Worm (Caenorhabditis elegans) whole organism, L4 larva: ENCODE results near the gene W02A2.12.

Experiments
- F49E8.2 ChIP-seq: sonication (generic microtip); optimal IDR thresholded peaks from 2 replicates; lab custom pipeline; 2016; ENCODE audit warnings: missing compliant biosample characterization, mild to moderate bottlenecking, missing genetic modification characterization, borderline replicate concordance
- T26A8.4 ChIP-seq: fragments of 200-800 bp; sonication (Bioruptor generic); IDR thresholded peaks from 2 replicates; pipeline ENCODE4 v1.3.6; 2022; ENCODE audit warnings: missing genetic modification characterization, missing compliant biosample characterization
- Y48G9A.11 ChIP-seq: fragments of 200-800 bp; sonication (Bioruptor generic); IDR thresholded peaks from 2 replicates; pipeline ENCODE4 v1.3.6; 2022; ENCODE audit warnings: missing genetic modification reagents, missing genetic modification characterization, missing compliant biosample characterization
- aha-1 ChIP-seq: fragments of 150-350 bp; peaks from one replicate; lab custom pipeline; 2014; ENCODE audit warnings: missing biosample characterization, missing genetic modification characterization
- arid-1 ChIP-seq: fragments of 200-800 bp; sonication (Bioruptor generic); conservative IDR thresholded peaks from 2 replicates; pipeline ENCODE4 v1.3.6; 2022; ENCODE audit warnings: missing genetic modification reagents, missing genetic modification characterization, missing compliant biosample characterization
- ceh-62 ChIP-seq: sonication (generic microtip); optimal IDR thresholded peaks from 2 replicates; lab custom pipeline; 2017; ENCODE audit warnings: missing biosample characterization, missing genetic modification characterization
- ceh-82 ChIP-seq: sonication (generic microtip); optimal IDR thresholded peaks from 2 replicates; lab custom pipeline; 2017; ENCODE audit warnings: missing biosample characterization, missing genetic modification characterization
- ctbp-1 ChIP-seq: fragments of 200-800 bp; sonication (Bioruptor generic); IDR thresholded peaks from 2 replicates; pipeline ENCODE4 v1.3.6; 2022; ENCODE audit warnings: missing genetic modification reagents, missing genetic modification characterization, missing compliant biosample characterization
- daf-16 ChIP-seq, 3 experiments: sonication (generic microtip); optimal IDR thresholded peaks; 2 replicates each; lab custom pipeline; 2016 to 2017; ENCODE audit warnings: missing genetic modification characterization in 3 of 3, missing genetic modification reagents in 3 of 3, mild to moderate bottlenecking in 2 of 3, missing compliant biosample characterization in 2 of 3, missing biosample characterization in 1 of 3, moderate library complexity in 1 of 3
- daf-19 ChIP-seq: fragments of 200-800 bp; sonication (Bioruptor generic); conservative IDR thresholded peaks from 2 replicates; pipeline ENCODE4 v1.3.6; 2022; ENCODE audit warnings: missing genetic modification characterization, missing compliant biosample characterization
- dmd-8 ChIP-seq: fragments of 200-800 bp; sonication (Bioruptor generic); IDR thresholded peaks from 2 replicates; pipeline ENCODE4 v1.3.6; 2022; ENCODE audit warnings: missing genetic modification characterization, missing compliant biosample characterization
- dpl-1 ChIP-seq: fragments of 150-350 bp; optimal IDR thresholded peaks from 2 replicates; lab custom pipeline; 2014; ENCODE audit warnings: missing biosample characterization, missing genetic modification reagents, missing genetic modification characterization
- egl-27 ChIP-seq: sonication (generic microtip); optimal IDR thresholded peaks from 3 replicates; lab custom pipeline; 2017; ENCODE audit warnings: missing biosample characterization, missing genetic modification reagents, missing genetic modification characterization
- hif-1 ChIP-seq, 2 experiments: sonication (generic microtip); optimal IDR thresholded peaks; 2 replicates each; lab custom pipeline; 2016 to 2017; ENCODE audit warnings: missing compliant biosample characterization in 2 of 2, missing genetic modification characterization in 2 of 2, missing genetic modification reagents in 2 of 2, missing genotype in 2 of 2, mild to moderate bottlenecking in 1 of 2
- hmg-1.1 ChIP-seq: fragments of 200-800 bp; sonication (Bioruptor generic); IDR thresholded peaks from 2 replicates; pipeline ENCODE4 v1.3.6; 2022; ENCODE audit warnings: missing genetic modification reagents, missing genetic modification characterization, missing compliant biosample characterization
- lin-13 ChIP-seq: fragments of 150-350 bp; optimal IDR thresholded peaks from 2 replicates; lab custom pipeline; 2014; ENCODE audit warnings: missing biosample characterization, missing genetic modification reagents, missing genetic modification characterization
- lin-29 ChIP-seq: fragments of 200-800 bp; sonication (Bioruptor generic); IDR thresholded peaks from 2 replicates; pipeline ENCODE4 v1.3.6; 2022; ENCODE audit warnings: missing genetic modification reagents, missing genetic modification characterization, missing compliant biosample characterization
- lin-38 ChIP-seq: fragments of 200-800 bp; sonication (Bioruptor generic); IDR thresholded peaks from 2 replicates; pipeline ENCODE4 v1.3.6; 2022; ENCODE audit warnings: missing genetic modification reagents, missing genetic modification characterization, missing compliant biosample characterization
- lsy-2 ChIP-seq, 2 experiments: fragments of 150-350 bp in 1 of 2; sonication (generic microtip) in 1 of 2; optimal IDR thresholded peaks; 2 replicates each; lab custom pipeline; 2014 to 2017; ENCODE audit warnings: missing biosample characterization in 2 of 2, missing genetic modification characterization in 2 of 2
- madf-5 ChIP-seq, 2 experiments: fragments of 200-800 bp; sonication (Bioruptor generic); IDR thresholded peaks; 2 replicates each; pipeline ENCODE4 v1.3.6; 2022; ENCODE audit warnings: missing compliant biosample characterization in 2 of 2, missing genetic modification characterization in 2 of 2
- madf-9 ChIP-seq: fragments of 200-800 bp; sonication (Bioruptor generic); conservative IDR thresholded peaks from 2 replicates; pipeline ENCODE4 v1.3.6; 2022; ENCODE audit warnings: missing genetic modification reagents, missing genetic modification characterization, missing compliant biosample characterization
- mdt-29 ChIP-seq: fragments of 200-800 bp; sonication (Bioruptor generic); IDR thresholded peaks from 2 replicates; pipeline ENCODE4 v1.3.6; 2022; ENCODE audit warnings: missing genetic modification reagents, missing genetic modification characterization, missing compliant biosample characterization
- mep-1 ChIP-seq: fragments of 150-350 bp; sonication (generic microtip); optimal IDR thresholded peaks from 3 replicates; lab custom pipeline; 2014; ENCODE audit warnings: missing biosample characterization, missing genetic modification characterization
- mes-2 ChIP-seq: sonication (generic microtip); optimal IDR thresholded peaks from 2 replicates; lab custom pipeline; 2016; ENCODE audit warnings: missing genotype, mild to moderate bottlenecking, missing genetic modification characterization, missing compliant biosample characterization; ENCODE audit not compliant: poor library complexity, severe bottlenecking
- nhr-102 ChIP-seq: sonication (generic microtip); optimal IDR thresholded peaks from 2 replicates; lab custom pipeline; 2016; ENCODE audit warnings: mild to moderate bottlenecking, missing genetic modification characterization, moderate library complexity, missing compliant biosample characterization
- nhr-28 ChIP-seq: fragments of 150-350 bp; optimal IDR thresholded peaks from 2 replicates; lab custom pipeline; 2014; ENCODE audit warnings: missing biosample characterization, missing genetic modification characterization
- nhr-6 ChIP-seq: fragments of 150-350 bp; optimal IDR thresholded peaks from 2 replicates; lab custom pipeline; 2014; ENCODE audit warnings: missing biosample characterization, missing genetic modification characterization
- nhr-77 ChIP-seq: fragments of 150-350 bp; optimal IDR thresholded peaks from 2 replicates; lab custom pipeline; 2014; ENCODE audit warnings: missing biosample characterization, missing genetic modification characterization
- php-3 ChIP-seq: fragments of 200-800 bp; sonication (Bioruptor generic); IDR thresholded peaks from 2 replicates; pipeline ENCODE4 v1.3.6; 2022; ENCODE audit warnings: missing genetic modification reagents, missing genetic modification characterization, missing compliant biosample characterization
- set-16 ChIP-seq: fragments of 200-800 bp; sonication (Bioruptor generic); IDR thresholded peaks from 2 replicates; pipeline ENCODE4 v1.3.6; 2022; ENCODE audit warnings: missing genetic modification reagents, missing genetic modification characterization, missing compliant biosample characterization
- snpc-1.2 ChIP-seq: fragments of 200-800 bp; sonication (Bioruptor generic); IDR thresholded peaks from 2 replicates; pipeline ENCODE4 v1.3.6; 2022; ENCODE audit warnings: missing genetic modification reagents, missing genetic modification characterization, missing compliant biosample characterization
- snpc-4 ChIP-seq: fragments of 150-350 bp; optimal IDR thresholded peaks from 2 replicates; lab custom pipeline; 2014; ENCODE audit warnings: missing biosample characterization, missing genetic modification characterization
- unc-130 ChIP-seq: sonication (generic microtip); optimal IDR thresholded peaks from 2 replicates; lab custom pipeline; 2016; ENCODE audit warnings: missing genetic modification reagents, missing genetic modification characterization, missing compliant biosample characterization
- unc-39 ChIP-seq: sonication (generic microtip); optimal IDR thresholded peaks from 2 replicates; lab custom pipeline; 2017; ENCODE audit warnings: missing biosample characterization, missing genetic modification characterization
- unc-62 ChIP-seq, 3 experiments: fragments of 150-350 bp in 1 of 3; sonication (generic microtip); optimal IDR thresholded peaks in 2 of 3; peaks in 1 of 3; 1 replicate in 1 of 3; 2 replicates in 2 of 3; lab custom pipeline; 2014 to 2017; ENCODE audit warnings: missing biosample characterization in 3 of 3, missing genetic modification characterization in 3 of 3, missing genetic modification reagents in 3 of 3, missing genotype in 1 of 3

W02A2.12 gene

DNA sequence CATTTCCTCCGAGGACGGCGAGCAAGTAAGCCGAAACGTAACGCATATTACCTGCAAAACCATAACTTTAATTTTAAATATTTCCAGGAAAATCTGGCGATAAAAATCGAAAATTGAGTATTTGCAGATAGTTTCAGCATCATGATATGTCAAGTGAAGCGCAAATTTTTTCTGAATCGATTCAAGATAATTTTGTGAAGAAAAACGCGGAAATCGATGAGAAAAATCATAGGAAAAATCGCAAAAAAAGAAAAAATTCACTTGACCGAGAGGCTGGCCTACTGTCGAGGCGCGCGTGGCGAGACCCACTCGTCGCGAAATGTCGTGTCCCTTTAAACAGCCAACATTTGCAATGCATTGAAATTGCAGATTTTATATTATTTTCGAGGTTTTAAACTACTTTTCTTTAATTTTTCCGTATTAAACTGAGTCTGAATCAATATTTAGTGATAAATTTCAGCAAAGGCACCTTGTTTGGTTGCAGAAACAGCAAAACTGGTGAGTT is 21.7 kb upstream of the W02A2.12 start, which contains the start of the genes rla-2, popl-7 and Y62E10A.24 (continued):
- TF ChIP-seq unc-62 (GFP tag; optimal IDR thresholded peaks at IDR 0.05 in 1 of 2; lab: Kevin White, UChicago) (no peak), unc-62 (tag; optimal IDR thresholded peaks at IDR 0.05; lab: Kevin White, UChicago) (no peak), madf-9 (no peak), mes-2 (peak; percentile 58), lin-38 (peak; percentile 39; the same call in 1 of the 2 replicates), unc-130 (no peak), snpc-1.2 (GFP tag; lab: Robert Waterston, UW) (no peak), lsy-2 (tag; optimal IDR thresholded peaks at IDR 0.05; lab: Kevin White, UChicago) (peak in 1 of 2 experiments; percentile 75), mep-1 (tag; lab: Kevin White, UChicago) (peak; percentile 3), unc-39 (tag; lab: Kevin White, UChicago) (no peak), nhr-77 (tag; lab: Kevin White, UChicago) (peak; percentile 16), F49E8.2 (no peak), ceh-62 (tag; lab: Kevin White, UChicago) (no peak), dpl-1 (GFP tag; lab: Kevin White, UChicago) (peak; percentile 44), snpc-4 (tag; lab: Kevin White, UChicago) (no peak), ceh-82 (tag; lab: Kevin White, UChicago) (no peak), daf-16 (GFP tag; optimal IDR thresholded peaks at IDR 0.05; lab: Kevin White, UChicago) (no peak), daf-16 (tag; optimal IDR thresholded peaks at IDR 0.05; lab: Kevin White, UChicago) (no peak), egl-27 (tag; lab: Kevin White, UChicago) (no peak), hmg-1.1 (GFP tag; lab: Robert Waterston, UW) (no peak)

DNA sequence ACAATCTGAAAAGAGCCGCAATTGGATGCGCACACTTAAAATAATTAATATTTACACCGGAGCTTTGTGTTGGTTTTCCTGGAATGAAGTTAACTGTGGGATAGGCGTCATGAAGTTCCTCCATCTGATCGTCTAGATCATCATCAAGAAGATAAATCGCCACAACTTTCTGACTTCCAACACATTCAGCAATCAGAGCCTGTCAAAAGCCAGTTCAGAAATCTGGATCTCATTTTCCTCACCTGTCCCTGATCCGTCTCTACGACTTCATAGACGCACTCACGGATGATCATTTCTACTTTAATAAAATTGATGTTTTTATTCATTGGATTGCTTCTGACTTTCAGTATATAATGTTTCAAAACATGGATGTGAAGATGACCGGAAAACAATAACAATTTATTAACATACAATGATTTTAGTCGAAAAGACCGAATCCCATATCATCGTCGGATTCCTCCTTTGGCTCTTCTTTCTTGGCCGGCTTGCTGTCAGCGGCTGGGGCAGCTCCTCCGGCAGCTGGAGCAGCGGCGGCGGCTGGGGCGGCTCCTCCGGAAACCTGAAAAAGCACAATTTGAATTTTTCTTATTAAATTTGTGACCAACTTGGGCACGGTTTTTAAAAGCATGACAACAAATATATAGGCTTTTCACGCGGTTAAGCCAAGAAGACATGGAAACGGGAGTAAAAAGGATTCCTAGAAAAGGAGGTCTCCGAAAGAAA is 20.6 kb upstream of the W02A2.12 start, which contains the start of gene agt-1:
Gene agt-1, minus strand, starts transcription at position 293 of the 723 bp plus-strand sequence.
- TF ChIP-seq ctbp-1 (GFP tag; lab: Robert Waterston, UW) (0 out of 2 replicates have a peak, but pooled peaks have one; percentile 47), set-16 (GFP tag; lab: Robert Waterston, UW) (peak; percentile 95), Y48G9A.11 (GFP tag; lab: Robert Waterston, UW) (0 out of 2 replicates have a peak, but pooled peaks have one; percentile 17), nhr-102 (peak; percentile 4), aha-1 (peak; percentile 28), mdt-29 (0 out of 2 replicates have a peak, but pooled peaks have one; percentile 44), dmd-8 (0 out of 2 replicates have a peak, but pooled peaks have one; percentile 19), lin-29 (GFP tag; lab: Robert Waterston, UW) (no peak), nhr-6 (tag; lab: Kevin White, UChicago) (no peak), arid-1 (GFP tag; lab: Robert Waterston, UW) (peak; percentile 50; the same call in 1 of the 2 replicates), F49E8.2 (peak; percentile 38), madf-5 (GFP tag; IDR thresholded peaks at IDR 0.05; lab: Robert Waterston, UW) (no peak), snpc-1.2 (GFP tag; lab: Robert Waterston, UW) (peak; percentile 60)

DNA sequence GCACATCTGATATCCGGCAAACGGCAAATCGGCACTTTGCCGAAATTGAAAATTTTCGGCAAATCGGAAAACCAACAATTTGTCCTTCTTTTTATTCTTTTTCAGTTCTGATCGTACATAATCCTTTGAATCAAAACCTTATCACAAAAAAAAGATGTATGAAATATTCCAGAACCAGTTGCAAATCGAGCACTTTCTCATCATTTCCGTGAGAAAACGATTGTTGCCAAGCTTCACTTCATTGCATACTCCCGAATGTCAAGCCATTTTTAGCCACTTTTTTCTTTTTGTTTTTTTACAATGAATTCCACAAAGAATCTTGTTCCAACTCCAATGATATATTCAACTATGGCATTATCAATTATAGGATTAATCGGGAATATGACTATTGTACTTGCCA is 16.2 kb upstream of the W02A2.12 start, which contains the start of gene srsx-25:
Gene srsx-25, plus strand, starts transcription at position 301 of the 400 bp plus-strand sequence.
- TF ChIP-seq aha-1 (peak; percentile 79), lin-29 (GFP tag; lab: Robert Waterston, UW) (no peak)

DNA sequence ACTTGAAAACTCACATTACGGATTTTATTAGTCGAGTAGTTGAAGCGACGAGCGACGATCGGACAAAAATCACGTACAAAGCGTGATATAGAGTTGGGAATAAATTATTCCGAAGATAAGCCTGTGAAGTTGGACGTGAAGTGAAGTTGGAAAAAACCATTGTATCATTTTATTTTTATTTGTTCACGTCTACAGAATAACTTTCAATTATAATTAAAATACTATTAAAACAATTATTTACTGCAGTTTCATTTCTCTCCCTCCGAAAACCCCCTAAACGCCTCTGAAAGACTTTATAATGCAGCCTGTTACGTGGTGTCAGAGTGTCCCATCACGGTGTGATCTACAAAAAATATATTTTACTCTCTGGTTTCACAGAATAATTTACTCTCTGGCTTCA is 11.5 kb upstream of the W02A2.12 start, which contains the start of gene Y62E10A.3:
Gene Y62E10A.3, minus strand, starts transcription at position 101 of the 400 bp plus-strand sequence.
- no peak for TF ChIP-seq daf-19 (GFP tag; lab: Robert Waterston, UW)
- TF ChIP-seq lin-13 (GFP tag; lab: Kevin White, UChicago): no peak
- no peak for TF ChIP-seq hif-1 (tag; optimal IDR thresholded peaks at IDR 0.05; lab: Kevin White, UChicago)
- no peak for TF ChIP-seq T26A8.4 (GFP tag; lab: Robert Waterston, UW)
- no peak for TF ChIP-seq aha-1
- TF ChIP-seq nhr-28: no peak
- no peak for TF ChIP-seq php-3
